Fruit fly (Drosophila melanogaster) whole organism, adult: Measurements from ENCODE around the gene CG18586.

Experiments
- CG12768 ChIP-seq: fragments of 200-800 bp; sonication (Bioruptor generic); optimal IDR thresholded peaks from 2 replicates; lab custom pipeline; 2017; ENCODE audit warnings: missing biosample characterization, missing genetic modification characterization, mild to moderate bottlenecking, moderate library complexity, missing genetic modification reagents
- Crg-1 ChIP-seq: fragments of 200-800 bp; sonication (Bioruptor generic); optimal IDR thresholded peaks from 2 replicates; lab custom pipeline; 2016; ENCODE audit warnings: missing biosample characterization, missing genetic modification characterization

DNA sequence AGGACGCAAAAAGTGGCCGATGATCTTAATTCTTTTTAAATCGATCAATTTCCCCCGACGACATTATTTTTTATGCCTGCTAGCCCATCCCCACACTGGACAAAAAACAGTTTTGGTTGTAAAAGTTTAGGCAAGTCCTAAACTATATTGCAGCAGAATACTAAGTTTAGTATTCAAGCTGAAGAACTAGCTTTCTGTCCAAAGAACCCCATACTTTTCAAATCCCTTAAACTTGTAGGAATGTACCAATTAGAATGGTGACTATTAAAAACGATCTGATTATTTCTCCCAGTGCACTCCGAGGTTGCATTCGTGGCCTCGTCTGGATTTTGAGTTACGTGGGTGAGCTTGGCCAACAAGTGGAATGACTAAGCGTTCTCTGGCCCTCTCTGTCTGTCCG, 47.6 kb upstream of the CG18586 start:
- TF ChIP-seq CG12768, result no peak
- TF ChIP-seq Crg-1 (GFP tag; lab: Kevin White, UChicago), result no peak
